Worm (Caenorhabditis elegans) whole organism, L1 larva: ENCODE results near the gene F46G11.6.
A peak's percentile ranks its signal among the peaks of the same experiment; 100 is the strongest.

Source experiments
- C16A3.4 ChIP-seq: fragments of 150-350 bp; optimal IDR thresholded peaks from 2 replicates; lab custom pipeline; 2014; ENCODE audit warnings: missing biosample characterization, missing genetic modification characterization
- C34B4.2 ChIP-seq: sonication (generic microtip); optimal IDR thresholded peaks from 2 replicates; lab custom pipeline; 2017; ENCODE audit warnings: mild to moderate bottlenecking, missing genetic modification characterization, missing compliant biosample characterization
- F16B12.6 ChIP-seq: fragments of 150-350 bp; optimal IDR thresholded peaks from 2 replicates; lab custom pipeline; 2014; ENCODE audit warnings: missing biosample characterization, missing genetic modification characterization
- Y116A8C.19 ChIP-seq: sonication (generic microtip); optimal IDR thresholded peaks from 2 replicates; lab custom pipeline; 2016; ENCODE audit warnings: missing compliant biosample characterization, missing genetic modification characterization, borderline replicate concordance
- alr-1 ChIP-seq: fragments of 200-800 bp; sonication (Bioruptor generic); optimal IDR thresholded peaks from 2 replicates; lab custom pipeline; 2018; ENCODE audit warnings: borderline replicate concordance, mild to moderate bottlenecking, missing genetic modification characterization, missing compliant biosample characterization
- ama-1 ChIP-seq: fragments of 150-350 bp; optimal IDR thresholded peaks from 2 replicates; lab custom pipeline; 2014
- ceh-63 ChIP-seq: fragments of 200-800 bp; sonication (Bioruptor generic); optimal IDR thresholded peaks from 2 replicates; lab custom pipeline; 2018; ENCODE audit warnings: mild to moderate bottlenecking, missing genetic modification characterization, missing compliant biosample characterization
- ceh-8 ChIP-seq: fragments of 200-800 bp; sonication (Bioruptor generic); optimal IDR thresholded peaks from 2 replicates; lab custom pipeline; 2018; ENCODE audit warnings: mild to moderate bottlenecking, missing genetic modification characterization, moderate library complexity, missing compliant biosample characterization
- ceh-82 ChIP-seq, 3 experiments: fragments of 150-350 bp in 1 of 3; sonication (generic microtip) in 2 of 3; optimal IDR thresholded peaks; 2 replicates each; lab custom pipeline; 2014 to 2017; ENCODE audit warnings: missing biosample characterization in 3 of 3, missing genetic modification characterization in 3 of 3
- egl-13 ChIP-seq: sonication (generic microtip); optimal IDR thresholded peaks from 2 replicates; lab custom pipeline; 2016; ENCODE audit warnings: missing genotype, missing genetic modification reagents, missing genetic modification characterization, missing compliant biosample characterization
- elt-2 ChIP-seq: sonication (generic microtip); optimal IDR thresholded peaks from 2 replicates; lab custom pipeline; 2016; ENCODE audit warnings: missing genetic modification characterization, mild to moderate bottlenecking, inconsistent platforms, missing compliant biosample characterization, missing genetic modification reagents
- ets-5 ChIP-seq: fragments of 200-800 bp; sonication (Bioruptor generic); IDR thresholded peaks from 2 replicates; pipeline ENCODE4 v1.3.6; 2022; ENCODE audit warnings: missing genetic modification characterization, missing compliant biosample characterization
- fkh-10 ChIP-seq: sonication (generic microtip); optimal IDR thresholded peaks from 2 replicates; lab custom pipeline; 2017; ENCODE audit warnings: missing biosample characterization, missing genetic modification reagents, missing genetic modification characterization
- fkh-4 ChIP-seq: sonication (generic microtip); optimal IDR thresholded peaks from 2 replicates; lab custom pipeline; 2016; ENCODE audit warnings: missing compliant biosample characterization, missing genetic modification characterization, borderline replicate concordance
- fkh-8 ChIP-seq: sonication (generic microtip); optimal IDR thresholded peaks from 2 replicates; lab custom pipeline; 2016; ENCODE audit warnings: mild to moderate bottlenecking, missing genetic modification characterization, missing compliant biosample characterization
- fos-1 ChIP-seq: fragments of 150-350 bp; optimal IDR thresholded peaks from 2 replicates; lab custom pipeline; 2014; ENCODE audit warnings: missing biosample characterization, missing genetic modification characterization
- grh-1 ChIP-seq: fragments of 200-800 bp; sonication (Bioruptor generic); IDR thresholded peaks from 2 replicates; pipeline ENCODE4 v1.3.6; 2022; ENCODE audit warnings: missing genetic modification reagents, missing genetic modification characterization, missing compliant biosample characterization
- hlh-4 ChIP-seq: sonication (generic microtip); optimal IDR thresholded peaks from 2 replicates; lab custom pipeline; 2016; ENCODE audit warnings: mild to moderate bottlenecking, missing genetic modification characterization, missing compliant biosample characterization
- hpl-2 ChIP-seq: fragments of 150-350 bp; optimal IDR thresholded peaks from 2 replicates; lab custom pipeline; 2014; ENCODE audit warnings: missing biosample characterization, missing genetic modification reagents, missing genetic modification characterization
- irx-1 ChIP-seq: sonication (generic microtip); optimal IDR thresholded peaks from 2 replicates; lab custom pipeline; 2016; ENCODE audit warnings: missing genetic modification characterization, missing compliant biosample characterization
- isw-1 ChIP-seq: fragments of 200-800 bp; sonication (Bioruptor generic); IDR thresholded peaks from 2 replicates; pipeline ENCODE4 v1.3.6; 2022; ENCODE audit warnings: missing genetic modification characterization, missing compliant biosample characterization
- jun-1 ChIP-seq: fragments of 150-350 bp; optimal IDR thresholded peaks from 2 replicates; lab custom pipeline; 2014; ENCODE audit warnings: missing biosample characterization, missing genetic modification reagents, missing genetic modification characterization
- lin-13 ChIP-seq: fragments of 150-350 bp; optimal IDR thresholded peaks from 2 replicates; lab custom pipeline; 2014; ENCODE audit warnings: missing biosample characterization, missing genetic modification reagents, missing genetic modification characterization
- lin-14 ChIP-seq: fragments of 200-800 bp; sonication (Bioruptor generic); optimal IDR thresholded peaks from 2 replicates; lab custom pipeline; 2018; ENCODE audit warnings: mild to moderate bottlenecking, missing genetic modification characterization, moderate library complexity, missing compliant biosample characterization
- lir-3 ChIP-seq: sonication (generic microtip); optimal IDR thresholded peaks from 2 replicates; lab custom pipeline; 2016; ENCODE audit warnings: mild to moderate bottlenecking, missing genetic modification characterization, moderate library complexity, missing compliant biosample characterization; ENCODE audit not compliant: poor library complexity
- lsy-2 ChIP-seq, 2 experiments: fragments of 150-350 bp; optimal IDR thresholded peaks; 2 replicates each; lab custom pipeline; 2014; ENCODE audit warnings: missing biosample characterization in 2 of 2, missing genetic modification characterization in 2 of 2
- mab-9 ChIP-seq: fragments of 200-800 bp; sonication (Bioruptor generic); IDR thresholded peaks from 2 replicates; pipeline ENCODE4 v1.3.6; 2022; ENCODE audit warnings: missing genetic modification reagents, missing genetic modification characterization, missing compliant biosample characterization
- mdl-1 ChIP-seq, 2 experiments: fragments of 150-350 bp; optimal IDR thresholded peaks; 2 replicates each; lab custom pipeline; 2014 to 2017; ENCODE audit warnings: missing biosample characterization in 2 of 2, missing genetic modification characterization in 2 of 2, inconsistent platforms in 1 of 2
- mep-1 ChIP-seq: fragments of 150-350 bp; optimal IDR thresholded peaks from 2 replicates; lab custom pipeline; 2014; ENCODE audit warnings: missing biosample characterization, missing genetic modification characterization
- nhr-11 ChIP-seq: fragments of 150-350 bp; optimal IDR thresholded peaks from 2 replicates; lab custom pipeline; 2014; ENCODE audit warnings: missing biosample characterization, missing genetic modification characterization
- nhr-19 ChIP-seq: fragments of 200-800 bp; sonication (Bioruptor generic); conservative IDR thresholded peaks from 2 replicates; pipeline ENCODE4 v1.3.6; 2022; ENCODE audit warnings: missing genetic modification characterization, missing compliant biosample characterization
- nhr-237 ChIP-seq: fragments of 150-350 bp; optimal IDR thresholded peaks from 2 replicates; lab custom pipeline; 2014; ENCODE audit warnings: missing biosample characterization, missing genetic modification characterization
- nhr-71 ChIP-seq: sonication (generic microtip); optimal IDR thresholded peaks from 2 replicates; lab custom pipeline; 2016; ENCODE audit warnings: mild to moderate bottlenecking, missing genetic modification characterization, moderate library complexity, missing compliant biosample characterization
- nhr-76 ChIP-seq: sonication (generic microtip); optimal IDR thresholded peaks from 2 replicates; lab custom pipeline; 2017; ENCODE audit warnings: missing biosample characterization, missing genetic modification characterization
- nhr-85 ChIP-seq: sonication (generic microtip); peaks from one replicate; lab custom pipeline; 2016; ENCODE audit warnings: missing genetic modification characterization, inconsistent platforms, missing compliant biosample characterization
- nhr-90 ChIP-seq: sonication (generic microtip); optimal IDR thresholded peaks from 2 replicates; lab custom pipeline; 2016; ENCODE audit warnings: mild to moderate bottlenecking, missing genetic modification characterization, missing compliant biosample characterization; ENCODE audit not compliant: poor library complexity
- pag-3 ChIP-seq: sonication (generic microtip); optimal IDR thresholded peaks from 2 replicates; lab custom pipeline; 2017; ENCODE audit warnings: missing genetic modification characterization, mild to moderate bottlenecking, missing compliant biosample characterization, antibody characterized with exemption, borderline replicate concordance; ENCODE audit not compliant: insufficient read depth
- pqm-1 ChIP-seq: sonication (generic microtip); optimal IDR thresholded peaks from 3 replicates; lab custom pipeline; 2017; ENCODE audit warnings: missing biosample characterization, missing genetic modification characterization
- rnt-1 ChIP-seq: sonication (generic microtip); optimal IDR thresholded peaks from 2 replicates; lab custom pipeline; 2016; ENCODE audit warnings: mild to moderate bottlenecking, missing genetic modification characterization, moderate library complexity, missing compliant biosample characterization
- snpc-4 ChIP-seq: fragments of 150-350 bp; optimal IDR thresholded peaks from 2 replicates; lab custom pipeline; 2014; ENCODE audit warnings: missing biosample characterization, missing genetic modification characterization
- snu-23 ChIP-seq: sonication (generic microtip); optimal IDR thresholded peaks from 2 replicates; lab custom pipeline; 2016; ENCODE audit warnings: missing genetic modification characterization, missing compliant biosample characterization
- sox-4 ChIP-seq: sonication (generic microtip); optimal IDR thresholded peaks from 2 replicates; lab custom pipeline; 2016; ENCODE audit warnings: missing genetic modification characterization, missing compliant biosample characterization
- tbx-2 ChIP-seq: sonication (generic microtip); optimal IDR thresholded peaks from 2 replicates; lab custom pipeline; 2016; ENCODE audit warnings: missing genetic modification characterization, missing compliant biosample characterization
- tlp-1 ChIP-seq: fragments of 150-350 bp; optimal IDR thresholded peaks from 2 replicates; lab custom pipeline; 2014; ENCODE audit warnings: missing biosample characterization, missing genetic modification characterization
- unc-130 ChIP-seq: fragments of 150-350 bp; optimal IDR thresholded peaks from 2 replicates; lab custom pipeline; 2017; ENCODE audit warnings: missing biosample characterization, missing genetic modification characterization, inconsistent platforms
- unc-62 ChIP-seq: fragments of 150-350 bp; optimal IDR thresholded peaks from 2 replicates; lab custom pipeline; 2014; ENCODE audit warnings: missing biosample characterization, missing genetic modification reagents, missing genetic modification characterization
- unc-86 ChIP-seq: sonication (generic microtip); optimal IDR thresholded peaks from 2 replicates; lab custom pipeline; 2016; ENCODE audit warnings: missing genetic modification characterization, missing compliant biosample characterization
- vab-15 ChIP-seq: sonication (generic microtip); optimal IDR thresholded peaks from 2 replicates; lab custom pipeline; 2017; ENCODE audit warnings: missing genotype, mild to moderate bottlenecking, missing genetic modification characterization, missing compliant biosample characterization
- zag-1 ChIP-seq: fragments of 150-350 bp; optimal IDR thresholded peaks from 2 replicates; lab custom pipeline; 2014; ENCODE audit warnings: missing biosample characterization, missing genetic modification characterization
- zip-4 ChIP-seq: fragments of 200-800 bp; sonication (Bioruptor generic); optimal IDR thresholded peaks from 2 replicates; lab custom pipeline; 2018; ENCODE audit warnings: mild to moderate bottlenecking, missing genetic modification characterization, moderate library complexity, missing compliant biosample characterization
- ztf-11 ChIP-seq, 2 experiments: sonication (generic microtip); optimal IDR thresholded peaks; 2 replicates each; lab custom pipeline; 2016 to 2017; ENCODE audit warnings: missing genetic modification characterization in 2 of 2, missing biosample characterization in 1 of 2, missing compliant biosample characterization in 1 of 2
- ztf-4 ChIP-seq: fragments of 150-350 bp; optimal IDR thresholded peaks from 2 replicates; lab custom pipeline; 2014; ENCODE audit warnings: missing biosample characterization, missing genetic modification characterization

The F46G11.6 gene

DNA sequence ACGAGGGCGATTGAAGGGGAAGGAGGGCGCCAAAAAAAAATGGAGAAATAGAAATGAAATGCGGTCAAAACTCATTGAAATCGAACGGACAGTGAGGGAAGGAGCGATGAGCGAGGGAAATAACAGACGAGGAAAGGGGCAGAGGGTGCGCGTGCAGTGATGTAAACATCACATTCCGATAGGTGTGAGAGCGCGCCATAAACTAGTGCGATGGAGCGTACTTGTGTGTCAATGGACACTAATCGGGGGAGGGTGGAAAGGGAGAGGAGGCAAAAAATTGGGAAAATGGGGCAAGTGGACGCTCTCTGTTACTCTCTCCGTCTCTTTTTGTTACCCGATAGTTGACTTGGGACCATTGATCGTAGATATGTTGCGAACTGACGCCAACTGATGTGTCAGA, 22.4 kb upstream of the F46G11.6 start (continued):
- TF ChIP-seq zip-4 (GFP tag; lab: Kevin White, UChicago) (no peak), ceh-63 (GFP tag; lab: Kevin White, UChicago) (no peak), grh-1 (GFP tag; lab: Robert Waterston, UW) (peak; percentile 30; the same call in 1 of the 2 replicates), pag-3 (tag; lab: Kevin White, UChicago) (no peak), nhr-76 (no peak), ets-5 (GFP tag; lab: Robert Waterston, UW) (no peak), ama-1 (lab: Kevin White, UChicago) (no peak), tbx-2 (tag; lab: Kevin White, UChicago) (peak; percentile 42), lir-3 (tag; lab: Kevin White, UChicago) (no peak), ceh-82 (tag; optimal IDR thresholded peaks at IDR 0.05; lab: Kevin White, UChicago) (peak in 2 of 3 experiments; percentile 37 to 52), hpl-2 (GFP tag; lab: Kevin White, UChicago) (no peak), isw-1 (GFP tag; lab: Robert Waterston, UW) (no peak), unc-62 (no peak), nhr-90 (tag; lab: Kevin White, UChicago) (peak; percentile 4), Y116A8C.19 (no peak), nhr-11 (tag; lab: Kevin White, UChicago) (no peak), egl-13 (tag; lab: Kevin White, UChicago) (peak; percentile 47), vab-15 (tag; lab: Kevin White, UChicago) (peak; percentile 9), pqm-1 (tag; lab: Kevin White, UChicago) (no peak), fkh-10 (GFP tag; lab: Kevin White, UChicago) (peak; percentile 4), tlp-1 (tag; lab: Kevin White, UChicago) (no peak), ceh-8 (GFP tag; lab: Kevin White, UChicago) (no peak), fos-1 (tag; lab: Kevin White, UChicago) (peak; percentile 15), mdl-1 (tag; optimal IDR thresholded peaks at IDR 0.05; lab: Kevin White, UChicago) (peak in 1 of 2 experiments; percentile 63), C16A3.4 (tag; lab: Kevin White, UChicago) (peak; percentile 30), snu-23 (GFP tag; lab: Kevin White, UChicago) (peak; percentile 68), jun-1 (tag; lab: Kevin White, UChicago) (no peak), nhr-19 (GFP tag; lab: Robert Waterston, UW) (peak; percentile 51), zag-1 (no peak), snpc-4 (tag; lab: Kevin White, UChicago) (peak; percentile 29), irx-1 (tag; lab: Kevin White, UChicago) (no peak), ztf-4 (tag; lab: Kevin White, UChicago) (peak; percentile 5), lin-13 (GFP tag; lab: Kevin White, UChicago) (peak; percentile 35), nhr-85 (tag; lab: Kevin White, UChicago) (peak; percentile 78), mep-1 (tag; lab: Kevin White, UChicago) (peak; percentile 32), mab-9 (GFP tag; lab: Robert Waterston, UW) (no peak), elt-2 (tag; lab: Kevin White, UChicago) (no peak), sox-4 (tag; lab: Kevin White, UChicago) (no peak), rnt-1 (tag; lab: Kevin White, UChicago) (peak; percentile 60), nhr-71 (tag; lab: Kevin White, UChicago) (peak; percentile 70), lin-14 (peak; percentile 93), unc-86 (tag; lab: Kevin White, UChicago) (peak; percentile 18), nhr-237 (tag; lab: Kevin White, UChicago) (no peak), alr-1 (no peak), unc-130 (tag; lab: Kevin White, UChicago) (peak; percentile 29), ztf-11 (tag; optimal IDR thresholded peaks at IDR 0.05; lab: Kevin White, UChicago) (peak in 1 of 2 experiments; percentile 17), C34B4.2 (tag; lab: Kevin White, UChicago) (no peak), F16B12.6 (tag; lab: Kevin White, UChicago) (no peak), hlh-4 (no peak), fkh-8 (peak; percentile 72), fkh-4 (tag; lab: Kevin White, UChicago) (no peak), lsy-2 (tag; optimal IDR thresholded peaks at IDR 0.05; lab: Kevin White, UChicago) (peak; percentile 39 to 75)
- TF ChIP-seq, all 84 proteins: peak for 36
